Worm (Caenorhabditis elegans): Measurements from ENCODE around the gene mdt-15.

- TF ChIP-seq dpl-1 (GFP tag; optimal IDR thresholded peaks at IDR 0.05) (no peak), Y53F4B.3 (GFP tag; IDR thresholded peaks at IDR 0.05) (no peak)
Observed at ce11 chrIII:5863774-5864173, 30.2 kb upstream of the mdt-15 start, which contains the start of gene dnpp-1.

All from whole organism, young adult.